Worm (Caenorhabditis elegans) whole organism, L1 larva: ENCODE measurements around the gene Y53G8AR.8.

Source experiments
- ama-1 ChIP-seq: fragments of 150-350 bp; optimal IDR thresholded peaks from 2 replicates; lab custom pipeline; 2014
- ceh-82 ChIP-seq, 3 experiments: fragments of 150-350 bp in 1 of 3; sonication (generic microtip) in 2 of 3; optimal IDR thresholded peaks; 2 replicates each; lab custom pipeline; 2014 to 2017; ENCODE audit warnings: missing biosample characterization in 3 of 3, missing genetic modification characterization in 3 of 3
- ceh-88 ChIP-seq: fragments of 200-800 bp; sonication (Bioruptor generic); IDR thresholded peaks from 2 replicates; pipeline ENCODE4 v1.3.6; 2022; ENCODE audit warnings: missing genetic modification characterization, missing compliant biosample characterization
- dsc-1 ChIP-seq: sonication (generic microtip); optimal IDR thresholded peaks from 2 replicates; lab custom pipeline; 2016; ENCODE audit warnings: mild to moderate bottlenecking, missing genetic modification characterization, missing compliant biosample characterization
- egl-27 ChIP-seq, 2 experiments: fragments of 150-350 bp in 1 of 2; sonication (generic microtip); optimal IDR thresholded peaks; 3 replicates each; lab custom pipeline; 2017 to 2018; ENCODE audit warnings: missing biosample characterization in 2 of 2, missing genetic modification characterization in 2 of 2, missing genetic modification reagents in 2 of 2
- elt-2 ChIP-seq: sonication (generic microtip); optimal IDR thresholded peaks from 2 replicates; lab custom pipeline; 2016; ENCODE audit warnings: missing genetic modification characterization, mild to moderate bottlenecking, inconsistent platforms, missing compliant biosample characterization, missing genetic modification reagents
- elt-3 ChIP-seq, 6 experiments: fragments of 150-350 bp in 1 of 6; sonication (generic microtip); optimal IDR thresholded peaks; 2 replicates each; lab custom pipeline; 2017 to 2018; ENCODE audit warnings: missing biosample characterization in 6 of 6, missing genetic modification characterization in 6 of 6, inconsistent platforms in 1 of 6
- lin-14 ChIP-seq: fragments of 200-800 bp; sonication (Bioruptor generic); optimal IDR thresholded peaks from 2 replicates; lab custom pipeline; 2018; ENCODE audit warnings: mild to moderate bottlenecking, missing genetic modification characterization, moderate library complexity, missing compliant biosample characterization
- lin-39 ChIP-seq: fragments of 150-350 bp; optimal IDR thresholded peaks from 2 replicates; lab custom pipeline; 2014; ENCODE audit warnings: missing biosample characterization, missing genetic modification reagents, missing genetic modification characterization
- mdl-1 ChIP-seq, 2 experiments: fragments of 150-350 bp; optimal IDR thresholded peaks; 2 replicates each; lab custom pipeline; 2014 to 2017; ENCODE audit warnings: missing biosample characterization in 2 of 2, missing genetic modification characterization in 2 of 2, inconsistent platforms in 1 of 2
- nhr-12 ChIP-seq: sonication (generic microtip); optimal IDR thresholded peaks from 2 replicates; lab custom pipeline; 2017; ENCODE audit warnings: missing biosample characterization, missing genetic modification characterization
- pqm-1 ChIP-seq: sonication (generic microtip); optimal IDR thresholded peaks from 3 replicates; lab custom pipeline; 2017; ENCODE audit warnings: missing biosample characterization, missing genetic modification characterization
- skn-1 ChIP-seq: fragments of 150-350 bp; optimal IDR thresholded peaks from 2 replicates; lab custom pipeline; 2014; ENCODE audit warnings: missing biosample characterization, missing genetic modification characterization
- unc-62 ChIP-seq: fragments of 150-350 bp; optimal IDR thresholded peaks from 2 replicates; lab custom pipeline; 2014; ENCODE audit warnings: missing biosample characterization, missing genetic modification reagents, missing genetic modification characterization

- TF ChIP-seq dsc-1 (tag; lab: Kevin White, UChicago): no peak
- TF ChIP-seq lin-39 (tag; lab: Kevin White, UChicago): no peak
- TF ChIP-seq pqm-1: no peak
- no peak for TF ChIP-seq unc-62 (GFP tag; lab: Kevin White, UChicago)
- TF ChIP-seq elt-3 (tag; optimal IDR thresholded peaks at IDR 0.05; lab: Kevin White, UChicago): no peak
- no peak for TF ChIP-seq egl-27 (tag; optimal IDR thresholded peaks at IDR 0.05; lab: Kevin White, UChicago)
- no peak for TF ChIP-seq nhr-12 (tag; lab: Kevin White, UChicago)
- TF ChIP-seq ceh-88 (GFP tag; lab: Robert Waterston, UW): no peak
- no peak for TF ChIP-seq lin-14 (GFP tag; lab: Kevin White, UChicago)
- no peak for TF ChIP-seq skn-1 (tag; lab: Kevin White, UChicago)
- no peak for TF ChIP-seq ama-1 (lab: Kevin White, UChicago)
- no peak for TF ChIP-seq ceh-82 (tag; optimal IDR thresholded peaks at IDR 0.05; lab: Kevin White, UChicago)
- TF ChIP-seq elt-2 (tag; lab: Kevin White, UChicago): no peak
- TF ChIP-seq mdl-1 (tag; optimal IDR thresholded peaks at IDR 0.05; lab: Kevin White, UChicago): no peak
Measured at ce11 chrIII:3329467-3329866, 35.3 kb upstream of the Y53G8AR.8 start.
